Fruit fly (Drosophila melanogaster): ENCODE data around the gene CG3557.

The CG3557 gene

dm6 chr2L:2380805-2381204 is 4.8 kb downstream of the CG3557 start, which contains the start of gene Eogt (continued):
- TF ChIP-seq BtbVII (GFP tag; optimal IDR thresholded peaks at IDR 0.05) = peak; percentile 67
- peak; percentile 90 for TF ChIP-seq CG7357 (GFP tag; IDR thresholded peaks at IDR 0.05)
- TF ChIP-seq Jarid2 (GFP tag; optimal IDR thresholded peaks at IDR 0.05) = peak; percentile 47
- peak; percentile 94 for TF ChIP-seq CG10209 (GFP tag; optimal IDR thresholded peaks at IDR 0.05)
- TF ChIP-seq Ada2b (GFP tag; IDR thresholded peaks at IDR 0.05) = peak; percentile 95
- no peak for TF ChIP-seq da (GFP tag; optimal IDR thresholded peaks at IDR 0.05)
- peak; percentile 94 for TF ChIP-seq so (GFP tag; IDR thresholded peaks at IDR 0.05)
- TF ChIP-seq CG13123 (GFP tag; optimal IDR thresholded peaks at IDR 0.05) = peak; percentile 88
- TF ChIP-seq zf30C (GFP tag; optimal IDR thresholded peaks at IDR 0.05) = no peak
- peak; percentile 98 for TF ChIP-seq ken (GFP tag; IDR thresholded peaks at IDR 0.05)
- TF ChIP-seq fd96Cb (tag; optimal IDR thresholded peaks at IDR 0.05) = peak; percentile 93
- peak; percentile 26 for TF ChIP-seq CG3995 (GFP tag; optimal IDR thresholded peaks at IDR 0.05)
- TF ChIP-seq CG9932 (GFP tag; IDR thresholded peaks at IDR 0.05) = peak; percentile 95
- TF ChIP-seq btn (GFP tag; optimal IDR thresholded peaks at IDR 0.05) = no peak
- peak; percentile 96 for TF ChIP-seq ap (GFP tag; IDR thresholded peaks at IDR 0.05)
- TF ChIP-seq CG12659 (GFP tag; optimal IDR thresholded peaks at IDR 0.05) = peak; percentile 95
- peak; percentile 90 for TF ChIP-seq CG6175 (GFP tag; IDR thresholded peaks at IDR 0.05)
- TF ChIP-seq C15 (GFP tag; IDR thresholded peaks at IDR 0.05) = peak; percentile 71; the same call in 1 of the 3 replicates
- peak; percentile 46 for TF ChIP-seq mirr (GFP tag; optimal IDR thresholded peaks at IDR 0.05)
- TF ChIP-seq CG17912 (GFP tag; optimal IDR thresholded peaks at IDR 0.05) = peak; percentile 55
- peak; percentile 88 for TF ChIP-seq CG17359 (tag; optimal IDR thresholded peaks at IDR 0.05)
- peak; percentile 96 for TF ChIP-seq sisA (GFP tag; IDR thresholded peaks at IDR 0.05)
- peak; percentile 68 for TF ChIP-seq D19B (GFP tag; optimal IDR thresholded peaks at IDR 0.05)
- no peak for TF ChIP-seq Hr39 (optimal IDR thresholded peaks at IDR 0.05)
- peak; percentile 87 for TF ChIP-seq nerfin-1 (tag; optimal IDR thresholded peaks at IDR 0.05)
- TF ChIP-seq CG17568 (GFP tag; optimal IDR thresholded peaks at IDR 0.05) = no peak
- TF ChIP-seq CG2129 (GFP tag; IDR thresholded peaks at IDR 0.05; ENCODE audit: partially characterized antibody) = no peak
- no peak for TF ChIP-seq Opbp (GFP tag; IDR thresholded peaks at IDR 0.05; ENCODE audit: partially characterized antibody)
- peak; percentile 21 for TF ChIP-seq HmgD (GFP tag; optimal IDR thresholded peaks at IDR 0.05)
- peak; percentile 89 for TF ChIP-seq CG7556 (GFP tag; optimal IDR thresholded peaks at IDR 0.05)
- peak; percentile 31 for TF ChIP-seq Sin3A (optimal IDR thresholded peaks at IDR 0.05)
- TF ChIP-seq Dref (GFP tag; IDR thresholded peaks at IDR 0.05) = peak; percentile 39
- TF ChIP-seq repo (GFP tag; optimal IDR thresholded peaks at IDR 0.05) = peak; percentile 20
- peak; percentile 64 for TF ChIP-seq Hand (GFP tag; optimal IDR thresholded peaks at IDR 0.05)
- peak; percentile 81 for TF ChIP-seq nom (GFP tag; optimal IDR thresholded peaks at IDR 0.05)
- peak; percentile 96 for TF ChIP-seq zen (tag; optimal IDR thresholded peaks at IDR 0.05)
- TF ChIP-seq CG30431 (GFP tag; optimal IDR thresholded peaks at IDR 0.05) = peak; percentile 93
- TF ChIP-seq CG14710 (tag; optimal IDR thresholded peaks at IDR 0.05) = peak; percentile 93
- TF ChIP-seq zfh1 (GFP tag; IDR thresholded peaks at IDR 0.05) = peak; percentile 98
- TF ChIP-seq CG18476 (GFP tag; optimal IDR thresholded peaks at IDR 0.05) = peak; percentile 86
- peak; percentile 94 for TF ChIP-seq grau (tag; optimal IDR thresholded peaks at IDR 0.05)
- peak; percentile 73 for TF ChIP-seq MTF-1 (GFP tag; optimal IDR thresholded peaks at IDR 0.05; ENCODE audit: borderline replicate concordance)
- peak; percentile 95 for TF ChIP-seq sd (tag; optimal IDR thresholded peaks at IDR 0.05)
- TF ChIP-seq CG17361 (GFP tag; IDR thresholded peaks at IDR 0.05) = peak; percentile 90
- TF ChIP-seq dan (GFP tag; IDR thresholded peaks at IDR 0.05) = peak; percentile 89
- peak; percentile 82 for TF ChIP-seq CG18764 (GFP tag; optimal IDR thresholded peaks at IDR 0.05)
- peak; percentile 94 for TF ChIP-seq Dek (tag; optimal IDR thresholded peaks at IDR 0.05)
- TF ChIP-seq emc (GFP tag; optimal IDR thresholded peaks at IDR 0.05) = peak; percentile 32
- peak; percentile 98 for TF ChIP-seq slbo (GFP tag; IDR thresholded peaks at IDR 0.05)
- no peak for TF ChIP-seq mld (GFP tag; IDR thresholded peaks at IDR 0.05; ENCODE audit: partially characterized antibody)
- peak; percentile 92 for TF ChIP-seq Hsf (GFP tag; optimal IDR thresholded peaks at IDR 0.05)
- TF ChIP-seq CG14441 (GFP tag; IDR thresholded peaks at IDR 0.05) = peak; percentile 96

Data from whole organism, embryonic.